Fruit fly (Drosophila melanogaster) whole organism: ENCODE data around the gene CG32814.

Experiments used
- CG8478 ChIP-seq: fragments of >200 bp; optimal IDR thresholded peaks from 2 replicates; lab custom pipeline; 2018; ENCODE audit warnings: inconsistent platforms
- Dll ChIP-seq: fragments of >200 bp; optimal IDR thresholded peaks from 2 replicates; lab custom pipeline; 2017
- EcR ChIP-seq, 2 experiments: fragments of >200 bp; optimal IDR thresholded peaks; 2 replicates each; lab custom pipeline; 2017; ENCODE audit warnings: missing biosample characterization in 2 of 2, missing genetic modification characterization in 2 of 2, missing genetic modification reagents in 2 of 2
- pan ChIP-seq: fragments of >200 bp; optimal IDR thresholded peaks from 2 replicates; lab custom pipeline; 2017
- psq ChIP-seq: fragments of >200 bp; optimal IDR thresholded peaks from 2 replicates; lab custom pipeline; 2017
- usp ChIP-seq: fragments of >200 bp; optimal IDR thresholded peaks from 2 replicates; lab custom pipeline; 2017; ENCODE audit warnings: missing biosample characterization, missing genetic modification characterization, mixed read lengths

The CG32814 gene

dm6 chrX:1026511-1026910 lies at the start of gene CG32814, which contains the start of the genes CG11638 and CG3021:
Gene CG32814, minus strand, starts transcription at chrX:1026700.
Gene CG11638, minus strand, starts transcription at chrX:1026703.
Gene CG3021, plus strand, starts transcription at chrX:1026791.
- TF ChIP-seq EcR (GFP tag; optimal IDR thresholded peaks at IDR 0.05; lab: Kevin White, UChicago) (no peak), pan (lab: Kevin White, UChicago) (no peak), usp (GFP tag; lab: Kevin White, UChicago) (no peak), Dll (no peak), CG8478 (lab: Kevin White, UChicago) (no peak), psq (lab: Kevin White, UChicago) (no peak)

DNA sequence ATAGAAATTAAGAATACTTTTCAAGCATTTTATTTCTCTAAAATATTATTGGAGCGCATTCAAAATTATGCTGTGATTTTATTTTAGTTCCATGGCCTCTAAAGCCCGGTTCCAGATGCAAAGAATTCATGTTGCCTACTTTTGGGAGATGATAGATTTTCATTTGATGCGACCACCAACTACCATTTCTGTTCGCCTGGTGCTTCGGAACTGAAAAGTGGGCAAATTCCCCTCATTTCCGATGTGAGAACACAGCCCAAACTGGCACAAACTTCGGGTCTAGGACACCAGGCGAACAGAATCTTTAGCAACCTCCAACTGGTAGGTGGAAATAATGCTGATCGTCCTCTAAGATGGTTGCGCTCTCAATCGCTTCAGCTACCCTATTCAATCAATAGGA lies 36.6 kb upstream of the CG32814 start:
- TF ChIP-seq pan (lab: Kevin White, UChicago) (no peak), CG8478 (lab: Kevin White, UChicago) (no peak), Dll (no peak), EcR (GFP tag; optimal IDR thresholded peaks at IDR 0.05; lab: Kevin White, UChicago) (no peak)

DNA sequence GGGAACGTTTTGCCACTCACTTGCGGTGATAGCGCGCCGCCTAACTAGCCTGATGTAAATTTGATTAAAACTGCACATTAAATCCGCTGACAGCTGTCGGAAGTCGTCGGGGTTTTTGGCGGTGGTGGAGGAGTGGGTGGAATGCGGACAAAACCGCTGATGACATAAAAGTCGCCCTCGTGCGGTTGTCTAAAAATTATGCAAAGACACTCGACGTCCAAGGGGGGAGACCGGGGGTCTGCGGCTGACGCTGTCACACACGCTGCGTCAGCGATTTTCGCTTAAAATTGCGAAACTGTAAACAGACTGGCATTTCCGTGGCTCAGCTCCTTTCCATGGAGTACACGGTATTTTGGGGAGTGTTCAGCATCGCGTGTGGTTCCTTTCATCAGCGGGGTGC lies 29.8 kb upstream of the CG32814 start:
- no peak for TF ChIP-seq Dll
- TF ChIP-seq usp (GFP tag; lab: Kevin White, UChicago), result no peak
- TF ChIP-seq psq (lab: Kevin White, UChicago), result no peak
- TF ChIP-seq pan (lab: Kevin White, UChicago), result no peak
- no peak for TF ChIP-seq EcR (GFP tag; optimal IDR thresholded peaks at IDR 0.05; lab: Kevin White, UChicago)
- no peak for TF ChIP-seq CG8478 (lab: Kevin White, UChicago)

- no peak for TF ChIP-seq usp (GFP tag; lab: Kevin White, UChicago)
- TF ChIP-seq pan (lab: Kevin White, UChicago), result no peak
- no peak for TF ChIP-seq psq (lab: Kevin White, UChicago)
- TF ChIP-seq EcR (GFP tag; optimal IDR thresholded peaks at IDR 0.05; lab: Kevin White, UChicago), result no peak
- no peak for TF ChIP-seq CG8478 (lab: Kevin White, UChicago)
- no peak for TF ChIP-seq Dll
Measured at dm6 chrX:1052684-1053389, 26.3 kb upstream of the CG32814 start.

dm6 chrX:1051251-1051629 lies 24.7 kb upstream of the CG32814 start, which contains the start of gene CG14629:
Gene CG14629, plus strand, starts transcription at chrX:1051525.
- TF ChIP-seq Dll (no peak), psq (lab: Kevin White, UChicago) (no peak), pan (lab: Kevin White, UChicago) (no peak), EcR (GFP tag; optimal IDR thresholded peaks at IDR 0.05; lab: Kevin White, UChicago) (no peak), usp (GFP tag; lab: Kevin White, UChicago) (no peak), CG8478 (lab: Kevin White, UChicago) (no peak)

dm6 chrX:1050617-1051250 lies 24.2 kb upstream of the CG32814 start:
- no peak for TF ChIP-seq psq (lab: Kevin White, UChicago)
- no peak for TF ChIP-seq EcR (GFP tag; optimal IDR thresholded peaks at IDR 0.05; lab: Kevin White, UChicago)
- no peak for TF ChIP-seq pan (lab: Kevin White, UChicago)
- no peak for TF ChIP-seq Dll
- TF ChIP-seq usp (GFP tag; lab: Kevin White, UChicago), result no peak
- TF ChIP-seq CG8478 (lab: Kevin White, UChicago), result no peak

dm6 chrX:1047695-1048094 lies 21.2 kb upstream of the CG32814 start:
- TF ChIP-seq EcR (GFP tag; optimal IDR thresholded peaks at IDR 0.05; lab: Kevin White, UChicago), result no peak
- no peak for TF ChIP-seq psq (lab: Kevin White, UChicago)
- no peak for TF ChIP-seq Dll
- TF ChIP-seq CG8478 (lab: Kevin White, UChicago), result no peak
- TF ChIP-seq pan (lab: Kevin White, UChicago), result no peak
- TF ChIP-seq usp (GFP tag; lab: Kevin White, UChicago), result no peak

DNA sequence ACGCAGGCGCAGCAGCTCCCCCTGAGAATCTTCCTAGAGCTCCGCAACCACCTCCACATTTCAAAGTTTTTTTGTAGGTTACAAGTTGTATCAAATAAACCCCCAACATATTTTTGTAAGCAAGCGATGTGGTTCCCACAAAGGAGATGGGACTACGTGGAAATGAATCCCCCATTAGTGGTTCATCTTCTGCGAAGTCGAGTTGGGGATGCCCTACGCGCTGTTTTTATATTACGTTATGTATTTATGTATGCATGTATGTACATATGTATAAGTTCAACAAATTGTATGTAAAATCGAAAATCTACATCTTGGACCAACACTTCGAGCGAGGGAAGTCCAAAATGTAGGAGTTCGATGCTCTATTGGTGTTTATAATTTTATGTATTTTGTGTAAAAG lies 19.4 kb upstream of the CG32814 start, which contains the start of gene CG42259:
CG42259 (plus strand) TSS at position 301 of the 400 bp plus-strand sequence.
- TF ChIP-seq CG8478 (lab: Kevin White, UChicago) (no peak), pan (lab: Kevin White, UChicago) (no peak), psq (lab: Kevin White, UChicago) (no peak), Dll (no peak)

DNA sequence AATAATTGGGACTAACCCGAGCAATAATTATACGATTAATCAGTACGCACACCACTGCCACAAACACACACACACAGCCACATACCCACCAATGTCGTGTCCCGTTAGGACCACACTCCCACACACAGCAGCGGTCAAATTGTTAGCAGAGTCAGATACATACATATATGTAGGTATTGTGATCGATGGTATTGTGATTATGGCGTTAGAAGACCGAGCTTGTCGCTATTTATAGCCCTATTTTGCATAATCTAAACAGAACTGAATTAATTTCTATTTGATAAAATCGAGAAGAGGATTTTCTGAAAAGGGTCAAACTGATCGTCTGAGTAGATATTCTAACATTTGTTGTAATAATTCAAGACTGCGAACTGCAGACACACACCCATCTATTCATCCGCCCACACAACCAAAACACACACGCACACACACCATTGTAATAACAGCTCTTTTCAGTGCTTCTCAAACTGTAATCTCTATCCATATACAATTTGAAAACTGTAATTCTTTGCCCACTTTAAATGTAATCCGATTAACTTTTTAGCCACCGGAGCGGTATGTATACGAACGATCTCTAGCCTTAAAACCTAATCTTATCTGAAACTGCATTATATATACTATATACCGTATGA lies 15.0 kb upstream of the CG32814 start:
- TF ChIP-seq EcR (GFP tag; optimal IDR thresholded peaks at IDR 0.05; lab: Kevin White, UChicago) (no peak), pan (lab: Kevin White, UChicago) (no peak), psq (lab: Kevin White, UChicago) (no peak), usp (GFP tag; lab: Kevin White, UChicago) (no peak), Dll (no peak), CG8478 (lab: Kevin White, UChicago) (no peak)

dm6 chrX:1033066-1033465 lies 6.6 kb upstream of the CG32814 start:
- TF ChIP-seq psq (lab: Kevin White, UChicago), result no peak
- no peak for TF ChIP-seq CG8478 (lab: Kevin White, UChicago)
- no peak for TF ChIP-seq Dll
- no peak for TF ChIP-seq usp (GFP tag; lab: Kevin White, UChicago)

DNA sequence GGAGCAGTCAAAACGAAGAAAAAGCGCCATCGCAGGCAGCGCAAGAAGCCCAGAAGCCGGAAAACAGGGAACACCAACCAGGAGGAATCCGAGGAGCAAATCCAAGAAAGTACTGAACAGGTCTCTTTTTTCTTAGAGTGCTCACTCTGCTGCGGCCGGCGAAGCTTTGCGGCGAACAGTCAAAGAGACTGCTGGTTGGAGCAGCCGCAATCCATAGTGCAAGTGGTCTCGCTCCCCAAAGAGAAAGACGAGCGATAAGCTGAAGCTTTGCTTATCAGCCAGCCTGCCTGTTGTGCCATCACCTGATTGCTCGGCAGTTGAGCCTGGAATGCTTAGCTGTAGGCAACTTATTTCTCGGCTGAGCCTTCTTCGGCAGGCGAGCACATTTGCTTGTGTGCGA lies 4.7 kb upstream of the CG32814 start, which contains the start of gene CG14630:
CG14630 (plus strand) TSS at position 301 of the 400 bp plus-strand sequence.
- TF ChIP-seq psq (lab: Kevin White, UChicago) (no peak), CG8478 (lab: Kevin White, UChicago) (no peak), usp (GFP tag; lab: Kevin White, UChicago) (no peak), EcR (GFP tag; optimal IDR thresholded peaks at IDR 0.05; lab: Kevin White, UChicago) (no peak), Dll (no peak), pan (lab: Kevin White, UChicago) (no peak)
